Worm (Caenorhabditis elegans) whole organism, young adult: ENCODE measurements around the gene math-45.

ENCODE experiments used
- B0019.2 ChIP-seq: fragments of 200-800 bp; sonication (Bioruptor generic); conservative IDR thresholded peaks from 2 replicates; pipeline ENCODE4 v1.3.6; 2022; ENCODE audit warnings: missing genetic modification reagents, missing genetic modification characterization, missing compliant biosample characterization
- B0035.1 ChIP-seq: sonication (generic microtip); optimal IDR thresholded peaks from 2 replicates; lab custom pipeline; 2016; ENCODE audit warnings: missing genetic modification characterization, mild to moderate bottlenecking, missing compliant biosample characterization, missing genotype, missing genetic modification reagents
- B0261.1 ChIP-seq: sonication (generic microtip); optimal IDR thresholded peaks from 2 replicates; lab custom pipeline; 2016; ENCODE audit warnings: mild to moderate bottlenecking, missing genetic modification characterization, moderate library complexity, missing compliant biosample characterization
- C06A6.2 ChIP-seq: fragments of 200-800 bp; sonication (Bioruptor generic); conservative IDR thresholded peaks from 2 replicates; pipeline ENCODE4 v1.3.6; 2022; ENCODE audit warnings: missing genetic modification characterization, missing compliant biosample characterization
- D2030.7 ChIP-seq: fragments of 200-800 bp; sonication (Bioruptor generic); IDR thresholded peaks from 2 replicates; pipeline ENCODE4 v1.3.6; 2022; ENCODE audit warnings: missing genetic modification reagents, missing genetic modification characterization, missing compliant biosample characterization
- F10E7.11 ChIP-seq: sonication (generic microtip); optimal IDR thresholded peaks from 2 replicates; lab custom pipeline; 2017; ENCODE audit warnings: mild to moderate bottlenecking, missing genetic modification characterization, moderate library complexity, missing compliant biosample characterization
- F39B2.1 ChIP-seq: fragments of 200-800 bp; sonication (Bioruptor generic); IDR thresholded peaks from 2 replicates; pipeline ENCODE4 v1.3.6; 2022; ENCODE audit warnings: missing genetic modification reagents, missing genetic modification characterization, missing compliant biosample characterization
- F49E8.2 ChIP-seq: sonication (generic microtip); optimal IDR thresholded peaks from 3 replicates; lab custom pipeline; 2017; ENCODE audit warnings: missing genetic modification characterization, mild to moderate bottlenecking, missing compliant biosample characterization, antibody characterized with exemption, moderate library complexity; ENCODE audit not compliant: insufficient read depth
- F52B5.7 ChIP-seq: sonication (generic microtip); optimal IDR thresholded peaks from 2 replicates; lab custom pipeline; 2016; ENCODE audit warnings: mild to moderate bottlenecking, missing genetic modification characterization, missing compliant biosample characterization
- ceh-79 ChIP-seq: sonication (generic microtip); optimal IDR thresholded peaks from 2 replicates; lab custom pipeline; 2017; ENCODE audit warnings: mild to moderate bottlenecking, missing genetic modification characterization, missing compliant biosample characterization
- chd-7 ChIP-seq: sonication (generic microtip); optimal IDR thresholded peaks from 2 replicates; lab custom pipeline; 2016; ENCODE audit warnings: mild to moderate bottlenecking, missing genetic modification characterization, moderate library complexity, missing compliant biosample characterization
- dpff-1 ChIP-seq: sonication (generic microtip); optimal IDR thresholded peaks from 2 replicates; lab custom pipeline; 2017; ENCODE audit warnings: mild to moderate bottlenecking, missing genetic modification characterization, missing compliant biosample characterization
- egl-18 ChIP-seq: fragments of 200-800 bp; sonication (Bioruptor generic); IDR thresholded peaks from 2 replicates; pipeline ENCODE4 v1.3.6; 2022; ENCODE audit warnings: missing genetic modification reagents, missing genetic modification characterization, missing compliant biosample characterization
- hlh-12 ChIP-seq: sonication (generic microtip); optimal IDR thresholded peaks from 2 replicates; lab custom pipeline; 2016; ENCODE audit warnings: missing genetic modification characterization, missing compliant biosample characterization
- hsf-1 ChIP-seq: fragments of 200-800 bp; sonication (Bioruptor generic); IDR thresholded peaks from 2 replicates; pipeline ENCODE4 v1.3.6; 2022; ENCODE audit warnings: missing genetic modification reagents, missing genetic modification characterization, missing compliant biosample characterization
- madf-10 ChIP-seq: sonication (generic microtip); optimal IDR thresholded peaks from 2 replicates; lab custom pipeline; 2016; ENCODE audit warnings: mild to moderate bottlenecking, missing genetic modification characterization, missing compliant biosample characterization
- madf-6 ChIP-seq: fragments of 200-800 bp; sonication (Bioruptor generic); IDR thresholded peaks from 2 replicates; pipeline ENCODE4 v1.3.6; 2022; ENCODE audit warnings: missing genetic modification reagents, missing genetic modification characterization, missing compliant biosample characterization
- madf-8 ChIP-seq: fragments of 200-800 bp; sonication (Bioruptor generic); conservative IDR thresholded peaks from 2 replicates; pipeline ENCODE4 v1.3.6; 2022; ENCODE audit warnings: missing genetic modification reagents, missing genetic modification characterization, missing compliant biosample characterization
- mcd-1 ChIP-seq: fragments of 200-800 bp; sonication (Bioruptor generic); IDR thresholded peaks from 2 replicates; pipeline ENCODE4 v1.3.6; 2022; ENCODE audit warnings: missing genetic modification reagents, missing genetic modification characterization, missing compliant biosample characterization
- mel-28 ChIP-seq: sonication (generic microtip); optimal IDR thresholded peaks from 2 replicates; lab custom pipeline; 2016; ENCODE audit warnings: borderline replicate concordance, mild to moderate bottlenecking, missing genetic modification characterization, missing compliant biosample characterization
- mxl-1 ChIP-seq: sonication (generic microtip); optimal IDR thresholded peaks from 2 replicates; lab custom pipeline; 2016; ENCODE audit warnings: missing genetic modification characterization, missing compliant biosample characterization
- nhr-120 ChIP-seq: fragments of 200-800 bp; sonication (Bioruptor generic); IDR thresholded peaks from 2 replicates; pipeline ENCODE4 v1.3.6; 2022; ENCODE audit warnings: missing genetic modification characterization, missing compliant biosample characterization
- rpc-1 ChIP-seq, 2 experiments: fragments of 150-350 bp in 1 of 2; sonication (generic microtip) in 1 of 2; optimal IDR thresholded peaks; 2 replicates each; lab custom pipeline; 2014 to 2018; ENCODE audit warnings: missing biosample characterization in 1 of 2, missing genetic modification characterization in 1 of 2, missing genetic modification reagents in 1 of 2, missing genotype in 1 of 2
- somi-1 ChIP-seq: fragments of 200-800 bp; sonication (Bioruptor generic); optimal IDR thresholded peaks from 2 replicates; lab custom pipeline; 2018; ENCODE audit warnings: mild to moderate bottlenecking, missing genetic modification characterization, missing compliant biosample characterization
- sptf-2 ChIP-seq: fragments of 200-800 bp; sonication (Bioruptor generic); optimal IDR thresholded peaks from 2 replicates; lab custom pipeline; 2018; ENCODE audit warnings: mild to moderate bottlenecking, missing genetic modification characterization, missing compliant biosample characterization
- tbp1 ChIP-seq: fragments of 200-800 bp; sonication (Bioruptor generic); optimal IDR thresholded peaks from 2 replicates; lab custom pipeline; 2018; ENCODE audit warnings: mild to moderate bottlenecking, missing genetic modification characterization, missing compliant biosample characterization
- tlf-1 ChIP-seq: fragments of 200-800 bp; sonication (Bioruptor generic); optimal IDR thresholded peaks from 2 replicates; lab custom pipeline; 2018; ENCODE audit warnings: mild to moderate bottlenecking, missing genetic modification characterization, missing compliant biosample characterization
- unc-130 ChIP-seq: sonication (generic microtip); optimal IDR thresholded peaks from 2 replicates; lab custom pipeline; 2016; ENCODE audit warnings: missing genetic modification reagents, missing genetic modification characterization, missing compliant biosample characterization
- zfh-2 ChIP-seq: fragments of 200-800 bp; sonication (Bioruptor generic); conservative IDR thresholded peaks from 2 replicates; pipeline ENCODE4 v1.3.6; 2022; ENCODE audit warnings: missing genetic modification reagents, missing genetic modification characterization, missing compliant biosample characterization
- ztf-22 ChIP-seq: fragments of 200-800 bp; sonication (Bioruptor generic); optimal IDR thresholded peaks from 2 replicates; lab custom pipeline; 2018; ENCODE audit warnings: mild to moderate bottlenecking, missing genetic modification characterization, moderate library complexity, missing compliant biosample characterization
- ztf-26 ChIP-seq: sonication (generic microtip); optimal IDR thresholded peaks from 2 replicates; lab custom pipeline; 2017; ENCODE audit warnings: missing genetic modification characterization, missing compliant biosample characterization

math-45 gene

DNA sequence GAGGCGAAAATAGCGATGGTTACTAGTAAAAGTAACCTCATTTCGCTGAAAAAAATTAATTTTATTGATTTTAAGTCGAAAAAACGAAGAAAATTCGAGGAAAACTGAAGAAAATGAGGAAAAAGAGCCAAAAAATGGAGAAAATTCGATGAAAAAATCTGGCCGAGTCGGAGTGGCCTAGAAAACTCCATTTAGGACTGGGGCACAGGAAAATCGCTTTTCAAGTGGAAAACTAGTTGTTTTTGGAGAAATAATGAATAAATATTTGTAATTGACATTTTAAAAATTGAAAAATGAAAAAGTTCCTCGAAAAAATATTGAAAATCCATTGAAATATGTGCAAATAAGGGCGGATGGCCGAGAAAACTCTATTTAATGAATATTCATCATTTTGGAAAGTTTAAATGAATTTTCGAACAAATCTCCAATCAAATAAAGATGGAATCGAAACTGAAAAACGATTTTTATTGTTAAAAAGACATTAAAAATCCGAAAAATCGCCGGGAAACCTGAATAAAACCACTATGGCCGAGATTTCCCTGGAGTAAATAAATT lies 16.9 kb downstream of the math-45 start, which contains the start of gene emc-1:
Gene emc-1 (minus strand): TSS at position 45 of the 555 bp plus-strand sequence.
- no peak for TF ChIP-seq hlh-12 (tag; lab: Kevin White, UChicago)
- TF ChIP-seq F10E7.11 (tag; lab: Kevin White, UChicago), result no peak
- TF ChIP-seq madf-8 (GFP tag; lab: Robert Waterston, UW), result no peak
- TF ChIP-seq F52B5.7 (tag; lab: Kevin White, UChicago), result no peak
- TF ChIP-seq B0035.1 (tag; lab: Kevin White, UChicago), result no peak
- no peak for TF ChIP-seq egl-18 (GFP tag; lab: Robert Waterston, UW)
- no peak for TF ChIP-seq madf-10 (tag; lab: Kevin White, UChicago)
- no peak for TF ChIP-seq C06A6.2 (GFP tag; lab: Robert Waterston, UW)
- no peak for TF ChIP-seq mcd-1 (GFP tag; lab: Robert Waterston, UW)
- no peak for TF ChIP-seq dpff-1
- no peak for TF ChIP-seq B0019.2 (GFP tag; lab: Robert Waterston, UW)
- no peak for TF ChIP-seq ceh-79

DNA sequence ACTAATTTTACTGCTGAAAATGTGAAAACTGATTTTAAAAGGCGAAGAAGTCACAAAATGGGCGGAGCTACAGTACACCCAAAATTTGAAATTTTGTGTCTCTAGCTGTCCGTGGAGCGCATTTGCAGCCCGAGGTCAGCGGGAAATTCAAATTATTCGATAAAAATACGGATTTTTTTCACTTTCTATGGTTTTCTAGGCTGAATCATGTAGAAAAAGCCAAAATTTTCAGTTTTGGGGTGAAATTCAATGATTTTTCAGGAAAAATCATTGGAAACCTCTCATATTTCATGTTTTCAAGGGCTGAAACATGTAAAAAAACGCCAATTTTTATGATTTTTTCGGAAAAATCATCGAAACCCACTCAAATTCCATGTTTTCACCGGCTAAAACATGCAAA lies 26.4 kb downstream of the math-45 start:
- TF ChIP-seq tlf-1 (no peak), chd-7 (tag; lab: Kevin White, UChicago) (no peak), mxl-1 (no peak), nhr-120 (GFP tag; lab: Robert Waterston, UW) (no peak), sptf-2 (GFP tag; lab: Kevin White, UChicago) (no peak), unc-130 (no peak), F49E8.2 (no peak), mel-28 (no peak), F39B2.1 (GFP tag; lab: Robert Waterston, UW) (no peak), hsf-1 (GFP tag; lab: Robert Waterston, UW) (no peak)

DNA sequence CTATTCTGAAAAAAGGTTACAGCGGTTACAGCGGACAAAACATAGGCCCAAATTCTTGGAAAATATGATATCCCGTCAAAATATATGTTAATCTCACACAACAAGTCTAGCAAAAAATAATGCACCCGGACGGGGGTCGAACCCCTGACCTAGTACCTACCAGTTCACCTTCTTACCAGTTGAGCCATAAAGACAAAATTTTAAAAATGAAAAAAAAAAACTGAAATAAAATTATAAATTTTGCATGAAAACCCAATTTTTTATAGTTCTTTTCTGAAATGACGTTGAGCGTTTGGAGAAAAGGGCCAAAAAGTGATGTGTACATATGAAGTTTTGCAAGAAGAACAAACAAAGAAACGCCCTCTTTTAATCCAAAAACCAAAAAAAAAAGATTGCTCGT lies 34.8 kb downstream of the math-45 start:
- TF ChIP-seq rpc-1 (optimal IDR thresholded peaks at IDR 0.05; lab: Kevin White, UChicago) (no peak), rpc-1 (tag; optimal IDR thresholded peaks at IDR 0.05; lab: Kevin White, UChicago) (peak; percentile 53), zfh-2 (GFP tag; lab: Robert Waterston, UW) (no peak), tbp1 (GFP tag; lab: Kevin White, UChicago) (peak; percentile 67)

DNA sequence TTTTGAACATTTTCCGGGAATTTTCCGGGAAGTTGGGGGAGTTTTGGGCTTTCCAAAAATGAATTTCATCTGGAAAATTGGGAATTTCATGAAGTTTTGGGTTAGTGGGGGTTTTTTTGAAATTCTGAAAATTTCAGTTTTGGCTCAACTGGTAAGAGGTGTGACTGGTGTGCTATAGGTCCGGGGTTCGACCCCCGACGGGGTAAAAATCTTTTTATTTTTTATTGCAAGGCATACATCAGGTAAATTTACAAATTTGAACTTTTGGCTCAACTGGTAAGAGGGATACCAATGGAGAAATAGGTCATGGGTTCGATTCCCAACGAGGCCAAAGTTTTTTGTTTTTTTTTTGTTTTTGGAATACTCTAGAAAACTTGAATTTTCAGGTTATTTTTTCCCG lies 35.6 kb downstream of the math-45 start:
- TF ChIP-seq ztf-26 (tag; lab: Kevin White, UChicago) (no peak), ztf-22 (no peak), madf-6 (GFP tag; lab: Robert Waterston, UW) (0 out of 2 replicates have a peak, but pooled peaks have one; percentile 24), rpc-1 (optimal IDR thresholded peaks at IDR 0.05; lab: Kevin White, UChicago) (no peak), rpc-1 (tag; optimal IDR thresholded peaks at IDR 0.05; lab: Kevin White, UChicago) (peak; percentile 53), D2030.7 (GFP tag; lab: Robert Waterston, UW) (0 out of 2 replicates have a peak, but pooled peaks have one; percentile 9), B0261.1 (tag; lab: Kevin White, UChicago) (peak; percentile 22), tbp1 (GFP tag; lab: Kevin White, UChicago) (peak; percentile 73)

DNA sequence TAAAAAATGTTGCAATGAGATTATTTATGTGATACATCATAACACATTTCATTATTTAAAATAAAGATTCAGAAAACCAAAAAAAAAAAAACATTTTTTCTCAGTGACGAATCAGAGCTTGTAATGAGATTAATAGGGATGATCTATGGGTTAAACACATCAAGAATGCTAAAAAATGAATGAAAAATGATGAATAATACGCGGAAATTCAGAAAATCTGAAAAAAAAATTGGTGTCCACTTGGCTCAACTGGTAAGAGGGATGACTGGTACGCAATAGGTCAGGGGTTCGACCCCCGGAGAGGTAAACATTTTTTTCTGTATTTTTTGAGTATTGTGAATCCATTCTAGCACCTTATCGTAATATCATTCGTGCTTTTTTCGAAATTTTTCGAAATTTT lies 38.7 kb downstream of the math-45 start:
- peak; percentile 13 for TF ChIP-seq rpc-1 (optimal IDR thresholded peaks at IDR 0.05; lab: Kevin White, UChicago)
- TF ChIP-seq rpc-1 (tag; optimal IDR thresholded peaks at IDR 0.05; lab: Kevin White, UChicago), result no peak
- no peak for TF ChIP-seq somi-1 (GFP tag; lab: Kevin White, UChicago)
- TF ChIP-seq tbp1 (GFP tag; lab: Kevin White, UChicago), result peak; percentile 65
